Worm (Caenorhabditis elegans) whole organism, young adult: ENCODE measurements around the gene bath-7.

Experiments
- B0035.1 ChIP-seq: sonication (generic microtip); optimal IDR thresholded peaks from 2 replicates; lab custom pipeline; 2016; ENCODE audit warnings: missing genetic modification characterization, mild to moderate bottlenecking, missing compliant biosample characterization, missing genotype, missing genetic modification reagents
- B0336.3 ChIP-seq: fragments of 200-800 bp; sonication (Bioruptor generic); IDR thresholded peaks from 2 replicates; pipeline ENCODE4 v1.3.6; 2022; ENCODE audit warnings: missing genetic modification characterization, missing compliant biosample characterization
- F37B4.10 ChIP-seq: fragments of 200-800 bp; sonication (Bioruptor generic); IDR thresholded peaks from 2 replicates; pipeline ENCODE4 v1.3.6; 2022; ENCODE audit warnings: missing genetic modification characterization, missing compliant biosample characterization
- F55B11.4 ChIP-seq: sonication (generic microtip); optimal IDR thresholded peaks from 2 replicates; lab custom pipeline; 2016; ENCODE audit warnings: missing compliant biosample characterization, missing genetic modification characterization, borderline replicate concordance; ENCODE audit not compliant: insufficient read depth
- F57C9.4 ChIP-seq: sonication (generic microtip); optimal IDR thresholded peaks from 2 replicates; lab custom pipeline; 2017; ENCODE audit warnings: mild to moderate bottlenecking, missing genetic modification characterization, missing compliant biosample characterization
- T26A5.8 ChIP-seq: sonication (generic microtip); optimal IDR thresholded peaks from 2 replicates; lab custom pipeline; 2016; ENCODE audit warnings: missing genetic modification characterization, missing compliant biosample characterization
- Y56A3A.18 ChIP-seq: fragments of 200-800 bp; sonication (Bioruptor generic); IDR thresholded peaks from 2 replicates; pipeline ENCODE4 v1.3.6; 2022; ENCODE audit warnings: missing genetic modification reagents, missing genetic modification characterization, missing compliant biosample characterization
- Y79H2A.3 ChIP-seq: fragments of 200-800 bp; sonication (Bioruptor generic); conservative IDR thresholded peaks from 2 replicates; pipeline ENCODE4 v1.3.6; 2022; ENCODE audit warnings: missing genetic modification reagents, missing genetic modification characterization, missing compliant biosample characterization
- ZK185.1 ChIP-seq: sonication (generic microtip); optimal IDR thresholded peaks from 2 replicates; lab custom pipeline; 2016; ENCODE audit warnings: mild to moderate bottlenecking, missing genetic modification characterization, missing compliant biosample characterization; ENCODE audit not compliant: poor library complexity, severe bottlenecking
- aptf-2 ChIP-seq: fragments of 200-800 bp; sonication (Bioruptor generic); conservative IDR thresholded peaks from 2 replicates; pipeline ENCODE4 v1.3.6; 2022; ENCODE audit warnings: missing genetic modification reagents, missing genetic modification characterization, missing compliant biosample characterization
- attf-3 ChIP-seq: fragments of 200-800 bp; sonication (Bioruptor generic); conservative IDR thresholded peaks from 2 replicates; pipeline ENCODE4 v1.3.6; 2022; ENCODE audit warnings: missing genetic modification reagents, missing genetic modification characterization, missing compliant biosample characterization
- ceh-58 ChIP-seq: fragments of 200-800 bp; sonication (Bioruptor generic); IDR thresholded peaks from 2 replicates; pipeline ENCODE4 v1.3.6; 2022; ENCODE audit warnings: missing genetic modification characterization, missing compliant biosample characterization
- ceh-79 ChIP-seq: sonication (generic microtip); optimal IDR thresholded peaks from 2 replicates; lab custom pipeline; 2017; ENCODE audit warnings: mild to moderate bottlenecking, missing genetic modification characterization, missing compliant biosample characterization
- dpl-1 ChIP-seq: fragments of 150-350 bp; optimal IDR thresholded peaks from 2 replicates; lab custom pipeline; 2014; ENCODE audit warnings: missing biosample characterization, missing genetic modification reagents, missing genetic modification characterization
- egl-44 ChIP-seq: fragments of 200-800 bp; sonication (Bioruptor generic); IDR thresholded peaks from 2 replicates; pipeline ENCODE4 v1.3.6; 2022; ENCODE audit warnings: missing genetic modification reagents, missing genetic modification characterization, missing compliant biosample characterization
- egrh-3 ChIP-seq: fragments of 200-800 bp; sonication (Bioruptor generic); IDR thresholded peaks from 2 replicates; pipeline ENCODE4 v1.3.6; 2022; ENCODE audit warnings: missing genetic modification reagents, missing genetic modification characterization, missing compliant biosample characterization
- fkh-3 ChIP-seq: sonication (generic microtip); optimal IDR thresholded peaks from 2 replicates; lab custom pipeline; 2016; ENCODE audit warnings: mild to moderate bottlenecking, missing genetic modification characterization, missing compliant biosample characterization
- let-526 ChIP-seq: fragments of 200-800 bp; sonication (Bioruptor generic); IDR thresholded peaks from 2 replicates; pipeline ENCODE4 v1.3.6; 2022; ENCODE audit warnings: missing genetic modification reagents, missing genetic modification characterization, missing compliant biosample characterization
- lin-40 ChIP-seq: sonication (generic microtip); optimal IDR thresholded peaks from 2 replicates; lab custom pipeline; 2016; ENCODE audit warnings: missing genetic modification characterization, mild to moderate bottlenecking, missing compliant biosample characterization, missing genotype, missing genetic modification reagents
- lsl-1 ChIP-seq: fragments of 200-800 bp; sonication (Bioruptor generic); optimal IDR thresholded peaks from 2 replicates; lab custom pipeline; 2018; ENCODE audit warnings: mild to moderate bottlenecking, missing genetic modification characterization, moderate library complexity, missing compliant biosample characterization
- madf-6 ChIP-seq: fragments of 200-800 bp; sonication (Bioruptor generic); IDR thresholded peaks from 2 replicates; pipeline ENCODE4 v1.3.6; 2022; ENCODE audit warnings: missing genetic modification reagents, missing genetic modification characterization, missing compliant biosample characterization
- mel-28 ChIP-seq: sonication (generic microtip); optimal IDR thresholded peaks from 2 replicates; lab custom pipeline; 2016; ENCODE audit warnings: borderline replicate concordance, mild to moderate bottlenecking, missing genetic modification characterization, missing compliant biosample characterization
- mes-4 ChIP-seq: sonication (generic microtip); optimal IDR thresholded peaks from 2 replicates; lab custom pipeline; 2016; ENCODE audit warnings: missing genotype, missing genetic modification characterization, missing compliant biosample characterization
- mxl-1 ChIP-seq: sonication (generic microtip); optimal IDR thresholded peaks from 2 replicates; lab custom pipeline; 2016; ENCODE audit warnings: missing genetic modification characterization, missing compliant biosample characterization
- nhr-179 ChIP-seq: sonication (generic microtip); optimal IDR thresholded peaks from 2 replicates; lab custom pipeline; 2016; ENCODE audit warnings: mild to moderate bottlenecking, missing genetic modification characterization, missing compliant biosample characterization
- nhr-27 ChIP-seq: fragments of 200-800 bp; sonication (Bioruptor generic); optimal IDR thresholded peaks from 2 replicates; lab custom pipeline; 2018; ENCODE audit warnings: mild to moderate bottlenecking, missing genetic modification characterization, moderate library complexity, missing compliant biosample characterization
- nhr-80 ChIP-seq: sonication (generic microtip); optimal IDR thresholded peaks from 2 replicates; lab custom pipeline; 2016; ENCODE audit warnings: missing genetic modification characterization, missing compliant biosample characterization
- pbrm-1 ChIP-seq: fragments of 200-800 bp; sonication (Bioruptor generic); IDR thresholded peaks from 2 replicates; pipeline ENCODE4 v1.3.6; 2022; ENCODE audit warnings: missing genetic modification reagents, missing genetic modification characterization, missing compliant biosample characterization
- sea-2 ChIP-seq: fragments of 200-800 bp; sonication (Bioruptor generic); IDR thresholded peaks from 2 replicates; pipeline ENCODE4 v1.3.6; 2022; ENCODE audit warnings: missing genetic modification characterization, missing compliant biosample characterization
- snpc-1.3 ChIP-seq: sonication (generic microtip); optimal IDR thresholded peaks from 2 replicates; lab custom pipeline; 2017; ENCODE audit warnings: missing genetic modification characterization, mild to moderate bottlenecking, missing compliant biosample characterization, antibody characterized with exemption, moderate library complexity, missing genotype, missing genetic modification reagents; ENCODE audit not compliant: insufficient read depth
- tlf-1 ChIP-seq: fragments of 200-800 bp; sonication (Bioruptor generic); optimal IDR thresholded peaks from 2 replicates; lab custom pipeline; 2018; ENCODE audit warnings: mild to moderate bottlenecking, missing genetic modification characterization, missing compliant biosample characterization
- ztf-26 ChIP-seq: sonication (generic microtip); optimal IDR thresholded peaks from 2 replicates; lab custom pipeline; 2017; ENCODE audit warnings: missing genetic modification characterization, missing compliant biosample characterization
- ztf-3 ChIP-seq: fragments of 200-800 bp; sonication (Bioruptor generic); optimal IDR thresholded peaks from 2 replicates; lab custom pipeline; 2018; ENCODE audit warnings: mild to moderate bottlenecking, missing genetic modification characterization, missing compliant biosample characterization

bath-7 gene

ce11 chrII:1926162-1926561, 5.2 kb upstream of the bath-7 start, which contains the start of gene F52C6.2 (continued):
- TF ChIP-seq B0035.1 (tag; lab: Kevin White, UChicago) (no peak), mes-4 (tag; lab: Kevin White, UChicago) (no peak), F37B4.10 (GFP tag; lab: Robert Waterston, UW) (no peak)

- TF ChIP-seq lsl-1 (GFP tag; lab: Kevin White, UChicago), result peak; percentile 51
- TF ChIP-seq B0336.3, result no peak
- no peak for TF ChIP-seq snpc-1.3 (tag; lab: Kevin White, UChicago)
- TF ChIP-seq sea-2, result no peak
- TF ChIP-seq nhr-179 (tag; lab: Kevin White, UChicago), result no peak
Measured at ce11 chrII:1924459-1924858, 3.5 kb upstream of the bath-7 start, which contains the start of gene F52C6.3. Gene F52C6.3, plus strand, starts transcription at chrII:1924759.

ce11 chrII:1922665-1923187, 1.8 kb upstream of the bath-7 start, which contains the start of the genes bath-2 and F52C6.4:
Gene bath-2, minus strand, starts transcription at chrII:1922765.
Gene F52C6.4, plus strand, starts transcription at chrII:1923137.
- no peak for TF ChIP-seq tlf-1 (GFP tag; lab: Kevin White, UChicago)
- TF ChIP-seq lsl-1 (GFP tag; lab: Kevin White, UChicago), result peak; percentile 84
- TF ChIP-seq egl-44 (GFP tag; lab: Robert Waterston, UW), result no peak
- peak; percentile 44; the same call in 1 of the 2 replicates for TF ChIP-seq madf-6 (GFP tag; lab: Robert Waterston, UW)
- TF ChIP-seq egrh-3 (GFP tag; lab: Robert Waterston, UW), result no peak
- no peak for TF ChIP-seq F57C9.4 (tag; lab: Kevin White, UChicago)

- TF ChIP-seq ZK185.1 (tag; lab: Kevin White, UChicago), result no peak
- TF ChIP-seq lin-40, result no peak
- TF ChIP-seq lsl-1 (GFP tag; lab: Kevin White, UChicago), result peak; percentile 33
- no peak for TF ChIP-seq dpl-1 (GFP tag; lab: Kevin White, UChicago)
- TF ChIP-seq pbrm-1 (GFP tag; lab: Robert Waterston, UW), result no peak
- TF ChIP-seq B0336.3, result no peak
- TF ChIP-seq F55B11.4 (tag; lab: Kevin White, UChicago), result no peak
Measured at ce11 chrII:1917862-1918261, 3.1 kb downstream of the bath-7 start, which contains the start of gene bath-4. Gene bath-4, minus strand, starts transcription at chrII:1917962.

ce11 chrII:1912741-1913140, 8.2 kb downstream of the bath-7 start, which contains the start of gene math-31:
Gene math-31, minus strand, starts transcription at chrII:1912841.
- TF ChIP-seq attf-3 (GFP tag; lab: Robert Waterston, UW), result no peak

- TF ChIP-seq nhr-80, result peak; percentile 3
- TF ChIP-seq nhr-27 (tag; lab: Kevin White, UChicago), result no peak
- no peak for TF ChIP-seq Y79H2A.3 (GFP tag; lab: Robert Waterston, UW)
- no peak for TF ChIP-seq ceh-58
- no peak for TF ChIP-seq ztf-3 (GFP tag; lab: Kevin White, UChicago)
- TF ChIP-seq, all 124 proteins: peak for 1
Measured at ce11 chrII:1905104-1905503, 15.8 kb downstream of the bath-7 start, which contains the start of gene math-22. Gene math-22, plus strand, starts transcription at chrII:1905404.

- TF ChIP-seq T26A5.8 (tag; lab: Kevin White, UChicago) (no peak), Y56A3A.18 (GFP tag; lab: Robert Waterston, UW) (no peak), egl-44 (GFP tag; lab: Robert Waterston, UW) (no peak), fkh-3 (tag; lab: Kevin White, UChicago) (no peak), mxl-1 (tag; lab: Kevin White, UChicago) (no peak), ceh-79 (tag; lab: Kevin White, UChicago) (no peak), nhr-80 (no peak), ztf-26 (no peak), let-526 (GFP tag; lab: Robert Waterston, UW) (no peak), mel-28 (tag; lab: Kevin White, UChicago) (no peak), aptf-2 (no peak)
Measured at ce11 chrII:1901981-1902380, 18.9 kb downstream of the bath-7 start, which contains the start of gene math-23. Gene math-23, plus strand, starts transcription at chrII:1902281.
